Fruit fly (Drosophila melanogaster) whole organism, embryonic: Measurements from ENCODE around the gene CG42271.

Experiments used
- Adf1 ChIP-seq: fragments of 200-800 bp; sonication (Bioruptor generic); IDR thresholded peaks from 2 replicates; pipeline ENCODE4 v1.3.6; 2022; ENCODE audit warnings: missing biosample characterization, missing genetic modification characterization
- Atf6 ChIP-seq: fragments of 200-800 bp; sonication (Bioruptor generic); IDR thresholded peaks from 2 replicates; pipeline ENCODE4 v1.3.6; 2022; ENCODE audit warnings: missing biosample characterization, missing genetic modification characterization
- Awh ChIP-seq: fragments of 200-800 bp; sonication (Bioruptor generic); IDR thresholded peaks from 2 replicates; pipeline ENCODE4, ENCODE4 v1.3.6; 2022; ENCODE audit warnings: missing biosample characterization, missing genetic modification characterization
- CG10321 ChIP-seq: fragments of 200-800 bp; sonication (Bioruptor generic); IDR thresholded peaks from 2 replicates; pipeline ENCODE4 v1.3.6; 2022; ENCODE audit warnings: missing biosample characterization, missing genetic modification characterization
- CG10431 ChIP-seq: fragments of 200-800 bp; sonication (Bioruptor generic); optimal IDR thresholded peaks from 3 replicates; lab custom pipeline; 2018; ENCODE audit warnings: missing biosample characterization, mild to moderate bottlenecking, missing genetic modification characterization
- CG11456 ChIP-seq: fragments of 200-800 bp; sonication (Bioruptor generic); IDR thresholded peaks from 3 replicates; pipeline ENCODE4 v1.3.6; 2022; ENCODE audit warnings: missing biosample characterization, missing genetic modification characterization
- CG11696 ChIP-seq: fragments of 200-800 bp; sonication (Bioruptor generic); IDR thresholded peaks from 2 replicates; pipeline ENCODE4 v1.3.6; 2022; ENCODE audit warnings: missing biosample characterization, missing genetic modification characterization
- CG12219 ChIP-seq: fragments of 200-800 bp; sonication (Bioruptor generic); optimal IDR thresholded peaks from 3 replicates; lab custom pipeline; 2018; ENCODE audit warnings: missing biosample characterization, mild to moderate bottlenecking, missing genetic modification characterization
- CG12299 ChIP-seq: fragments of 200-800 bp; sonication (Bioruptor generic); optimal IDR thresholded peaks from 2 replicates; lab custom pipeline; 2018; ENCODE audit warnings: missing biosample characterization, mild to moderate bottlenecking, missing genetic modification characterization
- CG13624 ChIP-seq: fragments of 200-800 bp; sonication (Bioruptor generic); optimal IDR thresholded peaks from 2 replicates; lab custom pipeline; 2016; ENCODE audit warnings: missing biosample characterization, missing genetic modification characterization
- CG14441 ChIP-seq: fragments of 200-800 bp; sonication (Bioruptor generic); IDR thresholded peaks from 2 replicates; pipeline ENCODE4 v1.3.6; 2022; ENCODE audit warnings: missing biosample characterization, missing genetic modification characterization
- CG15073 ChIP-seq: fragments of 200-800 bp; sonication (Bioruptor generic); optimal IDR thresholded peaks from 2 replicates; lab custom pipeline; 2016; ENCODE audit warnings: missing biosample characterization, missing genetic modification characterization
- CG15514 ChIP-seq: fragments of 200-800 bp; sonication (Bioruptor generic); optimal IDR thresholded peaks from 3 replicates; lab custom pipeline; 2017; ENCODE audit warnings: missing biosample characterization, missing genetic modification characterization, mild to moderate bottlenecking, moderate library complexity, missing genetic modification reagents
- CG1647 ChIP-seq: fragments of 200-800 bp; sonication (Bioruptor generic); optimal IDR thresholded peaks from 3 replicates; lab custom pipeline; 2016; ENCODE audit warnings: missing biosample characterization, missing genetic modification characterization
- CG16863 ChIP-seq: fragments of 200-800 bp; sonication (Bioruptor generic); optimal IDR thresholded peaks from 3 replicates; lab custom pipeline; 2016; ENCODE audit warnings: missing biosample characterization, missing genetic modification characterization
- CG17328 ChIP-seq: fragments of 200-800 bp; sonication (Bioruptor generic); IDR thresholded peaks from 2 replicates; pipeline ENCODE4 v1.3.6; 2022; ENCODE audit warnings: missing biosample characterization, missing genetic modification characterization
- CG18011 ChIP-seq: fragments of 200-800 bp; sonication (Bioruptor generic); optimal IDR thresholded peaks from 2 replicates; lab custom pipeline; 2017; ENCODE audit warnings: missing biosample characterization, missing genetic modification characterization, mild to moderate bottlenecking, moderate library complexity, missing genotype
- CG6272 ChIP-seq: fragments of 200-800 bp; sonication (Bioruptor generic); IDR thresholded peaks from 2 replicates; pipeline ENCODE4 v1.3.6; 2022; ENCODE audit warnings: missing biosample characterization, missing genetic modification characterization
- CG6689 ChIP-seq: fragments of 200-800 bp; sonication (Bioruptor generic); IDR thresholded peaks from 2 replicates; pipeline ENCODE4 v1.3.6; 2022; ENCODE audit warnings: missing biosample characterization, missing genetic modification characterization
- CG6791 ChIP-seq: fragments of 200-800 bp; sonication (Bioruptor generic); IDR thresholded peaks from 3 replicates; pipeline ENCODE4 v1.3.6; 2022; ENCODE audit warnings: missing biosample characterization, missing genetic modification characterization; ENCODE audit not compliant: partially characterized antibody
- CG8089 ChIP-seq: fragments of 200-800 bp; sonication (Bioruptor generic); optimal IDR thresholded peaks from 3 replicates; lab custom pipeline; 2016; ENCODE audit warnings: missing biosample characterization, missing genetic modification characterization
- CHES-1-like ChIP-seq: fragments of 200-800 bp; sonication (Bioruptor generic); optimal IDR thresholded peaks from 2 replicates; lab custom pipeline; 2016; ENCODE audit warnings: missing biosample characterization, missing genetic modification characterization
- Chrac-16 ChIP-seq: fragments of 200-800 bp; sonication (Bioruptor generic); optimal IDR thresholded peaks from 3 replicates; lab custom pipeline; 2016; ENCODE audit warnings: missing biosample characterization, missing genetic modification characterization
- CoRest ChIP-seq: fragments of 200-800 bp; sonication (Bioruptor generic); optimal IDR thresholded peaks from 3 replicates; lab custom pipeline; 2018; ENCODE audit warnings: missing biosample characterization, mild to moderate bottlenecking, missing genetic modification characterization, moderate library complexity
- Dbx ChIP-seq: fragments of 200-800 bp; sonication (Bioruptor generic); IDR thresholded peaks from 3 replicates; pipeline ENCODE4 v1.3.6; 2022; ENCODE audit warnings: missing biosample characterization, missing genetic modification characterization
- Deaf1 ChIP-seq: fragments of 200-800 bp; optimal IDR thresholded peaks from 3 replicates; lab custom pipeline; 2019; ENCODE audit warnings: missing biosample characterization, mild to moderate bottlenecking, missing genetic modification characterization, moderate library complexity
- Dip3 ChIP-seq: fragments of 200-800 bp; sonication (Bioruptor generic); optimal IDR thresholded peaks from 3 replicates; lab custom pipeline; 2016; ENCODE audit warnings: missing biosample characterization, missing genetic modification characterization
- ERR ChIP-seq: fragments of 200-800 bp; sonication (Bioruptor generic); optimal IDR thresholded peaks from 2 replicates; lab custom pipeline; 2016; ENCODE audit warnings: missing biosample characterization, missing genetic modification characterization
- Hsf ChIP-seq: fragments of 200-800 bp; sonication (Bioruptor generic); optimal IDR thresholded peaks from 3 replicates; lab custom pipeline; 2016; ENCODE audit warnings: missing biosample characterization, missing genetic modification characterization
- Kr ChIP-seq: fragments of 200-800 bp; sonication (Bioruptor generic); optimal IDR thresholded peaks from 2 replicates; lab custom pipeline; 2017; ENCODE audit warnings: missing biosample characterization, mild to moderate bottlenecking, missing genetic modification characterization
- MESR4 ChIP-seq: fragments of 200-800 bp; sonication (Bioruptor generic); optimal IDR thresholded peaks from 2 replicates; lab custom pipeline; 2018; ENCODE audit warnings: missing biosample characterization, mild to moderate bottlenecking, missing genetic modification characterization, moderate library complexity
- Sry-β ChIP-seq: fragments of 200-800 bp; sonication (Bioruptor generic); optimal IDR thresholded peaks from 2 replicates; lab custom pipeline; 2018; ENCODE audit warnings: missing biosample characterization, mild to moderate bottlenecking, missing genetic modification characterization, moderate library complexity
- Sry-δ ChIP-seq: fragments of 200-800 bp; sonication (Bioruptor generic); optimal IDR thresholded peaks from 2 replicates; lab custom pipeline; 2016; ENCODE audit warnings: missing biosample characterization, missing genetic modification characterization
- Ssrp ChIP-seq: fragments of 200-800 bp; sonication (Bioruptor generic); optimal IDR thresholded peaks from 2 replicates; lab custom pipeline; 2018; ENCODE audit warnings: missing biosample characterization, mild to moderate bottlenecking, missing genetic modification characterization, moderate library complexity
- Usf ChIP-seq: fragments of 200-800 bp; sonication (Bioruptor generic); optimal IDR thresholded peaks from 2 replicates; lab custom pipeline; 2017; ENCODE audit warnings: missing genotype, missing biosample characterization, missing genetic modification characterization
- Xbp1 ChIP-seq: fragments of 200-800 bp; sonication (Bioruptor generic); optimal IDR thresholded peaks from 3 replicates; lab custom pipeline; 2016; ENCODE audit warnings: missing biosample characterization, mild to moderate bottlenecking, missing genetic modification characterization
- al ChIP-seq: fragments of 200-800 bp; sonication (Bioruptor generic); IDR thresholded peaks from 2 replicates; pipeline ENCODE4 v1.3.6; 2022; ENCODE audit warnings: missing biosample characterization, missing genetic modification characterization
- ap ChIP-seq: fragments of 200-800 bp; sonication (Bioruptor generic); IDR thresholded peaks from 2 replicates; pipeline ENCODE4 v1.3.6; 2022; ENCODE audit warnings: missing biosample characterization, missing genetic modification characterization
- bab2 ChIP-seq: fragments of 200-800 bp; sonication (Bioruptor generic); optimal IDR thresholded peaks from 2 replicates; lab custom pipeline; 2016; ENCODE audit warnings: missing biosample characterization, missing genetic modification characterization
- corto ChIP-seq: fragments of 200-800 bp; sonication (Bioruptor generic); optimal IDR thresholded peaks from 2 replicates; lab custom pipeline; 2016; ENCODE audit warnings: missing biosample characterization, mild to moderate bottlenecking, missing genetic modification characterization, moderate library complexity
- cwo ChIP-seq: fragments of 200-800 bp; sonication (Bioruptor generic); optimal IDR thresholded peaks from 3 replicates; lab custom pipeline; 2017; ENCODE audit warnings: missing biosample characterization, missing genetic modification characterization, mild to moderate bottlenecking, moderate library complexity, missing genetic modification reagents
- fd96Cb ChIP-seq: fragments of 200-800 bp; sonication (Bioruptor generic); optimal IDR thresholded peaks from 2 replicates; lab custom pipeline; 2018; ENCODE audit warnings: missing biosample characterization, mild to moderate bottlenecking, missing genetic modification characterization, moderate library complexity
- kah ChIP-seq: fragments of 200-800 bp; sonication (Bioruptor generic); optimal IDR thresholded peaks from 2 replicates; lab custom pipeline; 2018; ENCODE audit warnings: missing biosample characterization, mild to moderate bottlenecking, missing genetic modification characterization
- nerfin-1 ChIP-seq: fragments of 200-800 bp; sonication (Bioruptor generic); optimal IDR thresholded peaks from 3 replicates; lab custom pipeline; 2019; ENCODE audit warnings: missing biosample characterization, mild to moderate bottlenecking, missing genetic modification characterization, moderate library complexity
- nerfin-2 ChIP-seq: fragments of 200-800 bp; sonication (Bioruptor generic); IDR thresholded peaks from 2 replicates; pipeline ENCODE4 v1.3.6; 2022; ENCODE audit warnings: missing biosample characterization, missing genetic modification characterization; ENCODE audit not compliant: partially characterized antibody
- phol ChIP-seq: fragments of 200-800 bp; sonication (Bioruptor generic); optimal IDR thresholded peaks from 3 replicates; lab custom pipeline; 2018; ENCODE audit warnings: missing biosample characterization, mild to moderate bottlenecking, missing genetic modification characterization, moderate library complexity
- tap ChIP-seq: fragments of 200-800 bp; optimal IDR thresholded peaks from 3 replicates; lab custom pipeline; 2019; ENCODE audit warnings: missing biosample characterization, mild to moderate bottlenecking, missing genetic modification characterization, moderate library complexity
- tio ChIP-seq: fragments of 200-800 bp; sonication (Bioruptor generic); optimal IDR thresholded peaks from 2 replicates; lab custom pipeline; 2017; ENCODE audit warnings: missing biosample characterization, missing genetic modification characterization, inconsistent platforms
- wdn ChIP-seq: fragments of 200-800 bp; sonication (Bioruptor generic); IDR thresholded peaks from 2 replicates; pipeline ENCODE4 v1.3.6; 2022; ENCODE audit warnings: missing biosample characterization, missing genetic modification characterization
- wek ChIP-seq: fragments of 200-800 bp; sonication (Bioruptor generic); optimal IDR thresholded peaks from 3 replicates; lab custom pipeline; 2018; ENCODE audit warnings: missing biosample characterization, mild to moderate bottlenecking, missing genetic modification characterization, moderate library complexity
- zfh1 ChIP-seq: fragments of 200-800 bp; sonication (Bioruptor generic); IDR thresholded peaks from 3 replicates; pipeline ENCODE4 v1.3.6; 2022; ENCODE audit warnings: missing biosample characterization, missing genetic modification characterization

Gene CG42271

DNA sequence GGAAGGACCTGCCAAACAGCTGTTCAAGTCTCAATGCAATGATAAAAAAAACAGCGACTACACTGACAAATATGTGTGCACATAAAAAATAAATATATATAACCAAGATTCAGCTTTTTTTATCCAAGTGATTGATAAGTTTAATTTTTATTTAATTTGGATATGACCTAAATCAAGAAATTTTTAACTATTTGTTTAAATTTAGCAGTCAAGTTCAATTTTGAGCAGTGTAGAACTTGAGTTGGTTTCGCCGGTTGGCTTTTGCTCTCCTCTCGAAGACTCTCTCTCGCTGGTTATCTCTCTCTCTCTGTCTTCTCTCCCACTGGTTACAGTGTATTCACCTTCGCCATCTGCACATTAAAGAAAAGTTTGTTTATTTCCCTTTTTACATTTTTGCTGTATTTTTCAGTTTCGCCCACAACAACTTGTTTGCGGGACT lies 15.8 kb downstream of the CG42271 start (continued):
- TF ChIP-seq CG11456 (GFP tag; lab: Robert Waterston, UW) (peak; percentile 81), bab2 (GFP tag; lab: Kevin White, UChicago) (peak; percentile 63), Sry-β (GFP tag; lab: Kevin White, UChicago) (no peak), phol (tag; lab: Kevin White, UChicago) (peak; percentile 91), Usf (peak; percentile 61), Xbp1 (GFP tag; lab: Kevin White, UChicago) (peak; percentile 88), Chrac-16 (GFP tag; lab: Kevin White, UChicago) (peak; percentile 78), Dbx (GFP tag; lab: Robert Waterston, UW) (peak; percentile 87), CG16863 (GFP tag; lab: Kevin White, UChicago) (peak; percentile 71), tio (GFP tag; lab: Kevin White, UChicago) (peak; percentile 78), Ssrp (tag; lab: Kevin White, UChicago) (peak; percentile 89), CG6791 (GFP tag; lab: Robert Waterston, UW) (no peak), tap (tag; lab: Kevin White, UChicago) (peak; percentile 86), Sry-δ (peak; percentile 26), wek (GFP tag; lab: Kevin White, UChicago) (peak; percentile 16), Kr (GFP tag; lab: Kevin White, UChicago) (no peak), Dip3 (GFP tag; lab: Kevin White, UChicago) (peak; percentile 52), fd96Cb (tag; lab: Kevin White, UChicago) (peak; percentile 89), cwo (GFP tag; lab: Kevin White, UChicago) (peak; percentile 86), CG15073 (GFP tag; lab: Kevin White, UChicago) (peak; percentile 36), corto (GFP tag; lab: Kevin White, UChicago) (peak; percentile 77), al (GFP tag; lab: Robert Waterston, UW) (peak; percentile 84), CG15514 (peak; percentile 75), MESR4 (GFP tag; lab: Kevin White, UChicago) (no peak), CG18011 (GFP tag; lab: Kevin White, UChicago) (peak; percentile 63), Awh (GFP tag; lab: Robert Waterston, UW) (peak; percentile 84), CG17328 (GFP tag; lab: Robert Waterston, UW) (peak; percentile 91), CG10431 (no peak), kah (GFP tag; lab: Kevin White, UChicago) (peak; percentile 62), Hsf (GFP tag; lab: Kevin White, UChicago) (peak; percentile 82), CG13624 (peak; percentile 44), Atf6 (GFP tag; lab: Robert Waterston, UW) (peak; percentile 89), CoRest (tag; lab: Kevin White, UChicago) (peak; percentile 90), CG14441 (GFP tag; lab: Robert Waterston, UW) (peak; percentile 83), CG8089 (GFP tag; lab: Kevin White, UChicago) (peak; percentile 40), CG6689 (GFP tag; lab: Robert Waterston, UW) (peak; percentile 89), CG1647 (GFP tag; lab: Kevin White, UChicago) (peak; percentile 61), zfh1 (GFP tag; lab: Robert Waterston, UW) (peak; percentile 90), nerfin-1 (tag; lab: Kevin White, UChicago) (peak; percentile 75), ERR (GFP tag; lab: Kevin White, UChicago) (no peak), wdn (GFP tag; lab: Robert Waterston, UW) (peak; percentile 82), CG12219 (GFP tag; lab: Kevin White, UChicago) (peak; percentile 69), CG6272 (peak; percentile 64), CG12299 (tag; lab: Kevin White, UChicago) (peak; percentile 75), ap (peak; percentile 66), CG11696 (GFP tag; lab: Robert Waterston, UW) (peak; percentile 65), nerfin-2 (GFP tag; lab: Robert Waterston, UW) (no peak), Adf1 (peak; percentile 68), CHES-1-like (GFP tag; lab: Kevin White, UChicago) (peak; percentile 42), CG10321 (GFP tag; lab: Robert Waterston, UW) (peak; percentile 58), Deaf1 (tag; lab: Kevin White, UChicago) (peak; percentile 67)
